Worm (Caenorhabditis elegans) whole organism, L3 larva: ENCODE results near the gene R04E5.7.
A peak's percentile ranks its signal among the peaks of the same experiment; 100 is the strongest.

ENCODE experiments used
- R02D3.7 ChIP-seq: fragments of 150-350 bp; optimal IDR thresholded peaks from 2 replicates; lab custom pipeline; 2014; ENCODE audit warnings: missing biosample characterization, missing genetic modification characterization
- ZK546.5 ChIP-seq: sonication (generic microtip); optimal IDR thresholded peaks from 2 replicates; lab custom pipeline; 2017; ENCODE audit warnings: missing biosample characterization, missing genetic modification characterization
- aly-2 ChIP-seq: fragments of 150-350 bp; optimal IDR thresholded peaks from 2 replicates; lab custom pipeline; 2014; ENCODE audit warnings: missing biosample characterization, missing genetic modification characterization
- ama-1 ChIP-seq: fragments of 150-350 bp; optimal IDR thresholded peaks from 2 replicates; lab custom pipeline; 2018
- ceh-82 ChIP-seq: fragments of 150-350 bp; optimal IDR thresholded peaks from 2 replicates; lab custom pipeline; 2014; ENCODE audit warnings: missing biosample characterization, missing genetic modification characterization
- egl-27 ChIP-seq: sonication (generic microtip); optimal IDR thresholded peaks from 4 replicates; lab custom pipeline; 2017; ENCODE audit warnings: missing biosample characterization, missing genetic modification reagents, missing genetic modification characterization
- egl-5 ChIP-seq: fragments of 150-350 bp; optimal IDR thresholded peaks from 2 replicates; lab custom pipeline; 2017; ENCODE audit warnings: missing biosample characterization, missing genetic modification reagents, missing genetic modification characterization, inconsistent platforms
- elt-1 ChIP-seq: fragments of 150-350 bp; optimal IDR thresholded peaks from 2 replicates; lab custom pipeline; 2014; ENCODE audit warnings: missing biosample characterization, missing genetic modification characterization
- elt-2 ChIP-seq: sonication (generic microtip); optimal IDR thresholded peaks from 2 replicates; lab custom pipeline; 2016; ENCODE audit warnings: missing genetic modification reagents, mild to moderate bottlenecking, missing genetic modification characterization, missing compliant biosample characterization
- elt-3 ChIP-seq, 3 experiments: fragments of 150-350 bp in 1 of 3; sonication (generic microtip) in 2 of 3; optimal IDR thresholded peaks; 2 replicates in 2 of 3; 4 replicates in 1 of 3; lab custom pipeline; 2014 to 2017; ENCODE audit warnings: missing biosample characterization in 3 of 3, missing genetic modification characterization in 3 of 3
- fkh-10 ChIP-seq: sonication (generic microtip); optimal IDR thresholded peaks from 2 replicates; lab custom pipeline; 2017; ENCODE audit warnings: missing biosample characterization, missing genetic modification reagents, missing genetic modification characterization
- fos-1 ChIP-seq: fragments of 150-350 bp; optimal IDR thresholded peaks from 2 replicates; lab custom pipeline; 2014; ENCODE audit warnings: missing biosample characterization, missing genetic modification characterization
- hmg-11 ChIP-seq: sonication (generic microtip); optimal IDR thresholded peaks from 2 replicates; lab custom pipeline; 2016; ENCODE audit warnings: missing genetic modification characterization, missing compliant biosample characterization
- lin-15B ChIP-seq: fragments of 150-350 bp; optimal IDR thresholded peaks from 2 replicates; lab custom pipeline; 2014; ENCODE audit warnings: missing biosample characterization, missing genetic modification characterization
- lin-39 ChIP-seq: fragments of 150-350 bp; optimal IDR thresholded peaks from 2 replicates; lab custom pipeline; 2018; ENCODE audit warnings: missing biosample characterization, missing genetic modification reagents, missing genetic modification characterization
- lsy-12 ChIP-seq: sonication (generic microtip); optimal IDR thresholded peaks from 2 replicates; lab custom pipeline; 2016; ENCODE audit warnings: mild to moderate bottlenecking, missing genetic modification characterization, missing compliant biosample characterization
- mdl-1 ChIP-seq: fragments of 150-350 bp; optimal IDR thresholded peaks from 2 replicates; lab custom pipeline; 2014; ENCODE audit warnings: missing biosample characterization, missing genetic modification characterization
- mml-1 ChIP-seq: fragments of 150-350 bp; sonication (generic microtip); optimal IDR thresholded peaks from 3 replicates; lab custom pipeline; 2014; ENCODE audit warnings: missing biosample characterization, missing genetic modification characterization
- nfya-1 ChIP-seq: sonication (generic microtip); optimal IDR thresholded peaks from 2 replicates; lab custom pipeline; 2017; ENCODE audit warnings: missing genetic modification characterization, mild to moderate bottlenecking, missing compliant biosample characterization, antibody characterized with exemption, moderate library complexity; ENCODE audit not compliant: insufficient read depth
- nhr-12 ChIP-seq: fragments of 150-350 bp; optimal IDR thresholded peaks from 2 replicates; lab custom pipeline; 2014; ENCODE audit warnings: missing biosample characterization, missing genetic modification characterization
- nhr-25 ChIP-seq: sonication (generic microtip); optimal IDR thresholded peaks from 2 replicates; lab custom pipeline; 2017; ENCODE audit warnings: missing biosample characterization, missing genetic modification characterization
- nhr-28 ChIP-seq: fragments of 150-350 bp; optimal IDR thresholded peaks from 2 replicates; lab custom pipeline; 2014; ENCODE audit warnings: missing biosample characterization, missing genetic modification characterization
- nhr-67 ChIP-seq: fragments of 150-350 bp; optimal IDR thresholded peaks from 2 replicates; lab custom pipeline; 2014; ENCODE audit warnings: missing biosample characterization, missing genetic modification characterization
- nhr-77 ChIP-seq: fragments of 150-350 bp; optimal IDR thresholded peaks from 2 replicates; lab custom pipeline; 2014; ENCODE audit warnings: missing biosample characterization, missing genetic modification characterization
- pha-4 ChIP-seq: fragments of 150-350 bp; optimal IDR thresholded peaks from 2 replicates; lab custom pipeline; 2014; ENCODE audit warnings: missing biosample characterization, missing genetic modification reagents, missing genetic modification characterization
- sea-2 ChIP-seq: fragments of 150-350 bp; sonication (generic microtip); optimal IDR thresholded peaks from 4 replicates; lab custom pipeline; 2014; ENCODE audit warnings: missing biosample characterization, missing genetic modification reagents, missing genetic modification characterization
- skn-1 ChIP-seq: fragments of 150-350 bp; optimal IDR thresholded peaks from 2 replicates; lab custom pipeline; 2014; ENCODE audit warnings: missing biosample characterization, missing genetic modification characterization
- snpc-4 ChIP-seq: fragments of 150-350 bp; optimal IDR thresholded peaks from 2 replicates; lab custom pipeline; 2014; ENCODE audit warnings: missing biosample characterization, missing genetic modification characterization
- tbx-2 ChIP-seq: sonication (generic microtip); optimal IDR thresholded peaks from 2 replicates; lab custom pipeline; 2016; ENCODE audit warnings: mild to moderate bottlenecking, missing genetic modification characterization, missing compliant biosample characterization
- unc-39 ChIP-seq: sonication (generic microtip); optimal IDR thresholded peaks from 4 replicates; lab custom pipeline; 2017; ENCODE audit warnings: missing biosample characterization, missing genetic modification characterization
- zag-1 ChIP-seq: fragments of 150-350 bp; optimal IDR thresholded peaks from 2 replicates; lab custom pipeline; 2014; ENCODE audit warnings: missing biosample characterization, missing genetic modification characterization
- ztf-11 ChIP-seq: fragments of 150-350 bp; optimal IDR thresholded peaks from 2 replicates; lab custom pipeline; 2014; ENCODE audit warnings: missing biosample characterization, missing genetic modification characterization
- ztf-4 ChIP-seq: fragments of 150-350 bp; optimal IDR thresholded peaks from 2 replicates; lab custom pipeline; 2014; ENCODE audit warnings: missing biosample characterization, missing genetic modification characterization

Gene R04E5.7

ce11 chrX:8800983-8801382 lies 3.9 kb upstream of the R04E5.7 start:
- TF ChIP-seq nfya-1 (peak; percentile 37), fkh-10 (GFP tag; lab: Kevin White, UChicago) (peak; percentile 77), egl-27 (tag; lab: Kevin White, UChicago) (no peak), ztf-4 (tag; lab: Kevin White, UChicago) (no peak), ceh-82 (no peak), sea-2 (GFP tag; lab: Kevin White, UChicago) (no peak), lin-15B (tag; lab: Kevin White, UChicago) (no peak), lin-39 (tag; lab: Kevin White, UChicago) (peak; percentile 45), hmg-11 (no peak)

- TF ChIP-seq ceh-82 (no peak), nhr-25 (tag; lab: Kevin White, UChicago) (no peak), nfya-1 (no peak), nhr-67 (tag; lab: Kevin White, UChicago) (no peak), R02D3.7 (tag; lab: Kevin White, UChicago) (no peak), ztf-11 (tag; lab: Kevin White, UChicago) (no peak), lsy-12 (tag; lab: Kevin White, UChicago) (no peak)
- TF ChIP-seq, all 47 proteins: peak for 0
Observed at ce11 chrX:8800355-8800754, 3.3 kb upstream of the R04E5.7 start.

- TF ChIP-seq nfya-1 = peak; percentile 39
- TF ChIP-seq hmg-11 = peak; percentile 23
- peak; percentile 21 for TF ChIP-seq lin-39 (tag; lab: Kevin White, UChicago)
- no peak for TF ChIP-seq sea-2 (GFP tag; lab: Kevin White, UChicago)
- TF ChIP-seq nhr-67 (tag; lab: Kevin White, UChicago) = no peak
- no peak for TF ChIP-seq tbx-2
Observed at ce11 chrX:8799925-8800324, 2.9 kb upstream of the R04E5.7 start.

ce11 chrX:8797653-8798052 lies 591 bp upstream of the R04E5.7 start:
- TF ChIP-seq nhr-77 (tag; lab: Kevin White, UChicago) = no peak
- TF ChIP-seq unc-39 = no peak
- no peak for TF ChIP-seq ama-1 (lab: Kevin White, UChicago)
- no peak for TF ChIP-seq fkh-10 (GFP tag; lab: Kevin White, UChicago)
- TF ChIP-seq aly-2 (tag; lab: Kevin White, UChicago) = no peak
- TF ChIP-seq tbx-2 = no peak
- TF ChIP-seq mml-1 (tag; lab: Kevin White, UChicago) = no peak
- TF ChIP-seq nhr-28 (tag; lab: Kevin White, UChicago) = no peak
- no peak for TF ChIP-seq sea-2 (GFP tag; lab: Kevin White, UChicago)
- no peak for TF ChIP-seq lin-39 (tag; lab: Kevin White, UChicago)
- no peak for TF ChIP-seq ztf-4 (tag; lab: Kevin White, UChicago)
- no peak for TF ChIP-seq snpc-4
- TF ChIP-seq pha-4 (tag; lab: Kevin White, UChicago) = no peak
- no peak for TF ChIP-seq zag-1 (tag; lab: Kevin White, UChicago)
- no peak for TF ChIP-seq ZK546.5 (tag; lab: Kevin White, UChicago)
- no peak for TF ChIP-seq nhr-67 (tag; lab: Kevin White, UChicago)
- no peak for TF ChIP-seq mdl-1 (tag; lab: Kevin White, UChicago)
- no peak for TF ChIP-seq nhr-12 (tag; lab: Kevin White, UChicago)
- TF ChIP-seq egl-5 = no peak
- no peak for TF ChIP-seq elt-1 (tag; lab: Kevin White, UChicago)
- TF ChIP-seq, all 47 proteins: peak for 0

ce11 chrX:8791821-8792220 lies 5.2 kb downstream of the R04E5.7 start, which contains the start of gene chup-1:
Gene chup-1, plus strand, starts transcription at chrX:8792160.
- TF ChIP-seq nhr-12 (tag; lab: Kevin White, UChicago) (no peak), fos-1 (tag; lab: Kevin White, UChicago) (no peak), lin-39 (tag; lab: Kevin White, UChicago) (peak; percentile 46), zag-1 (tag; lab: Kevin White, UChicago) (no peak), snpc-4 (peak; percentile 18), nfya-1 (peak; percentile 41), elt-2 (tag; lab: Kevin White, UChicago) (peak; percentile 22), egl-5 (peak; percentile 33), elt-3 (tag; optimal IDR thresholded peaks at IDR 0.05; lab: Kevin White, UChicago) (no peak), lin-15B (tag; lab: Kevin White, UChicago) (peak; percentile 55), nhr-77 (tag; lab: Kevin White, UChicago) (no peak), nhr-28 (tag; lab: Kevin White, UChicago) (no peak), skn-1 (tag; lab: Kevin White, UChicago) (no peak), sea-2 (GFP tag; lab: Kevin White, UChicago) (no peak), hmg-11 (no peak), pha-4 (tag; lab: Kevin White, UChicago) (peak; percentile 60), R02D3.7 (tag; lab: Kevin White, UChicago) (peak; percentile 89), ztf-4 (tag; lab: Kevin White, UChicago) (no peak)
